Worm (Caenorhabditis elegans) whole organism, L2 larva: ENCODE measurements around the gene arrd-17.

ENCODE experiments used
- C34F6.9 ChIP-seq: fragments of 150-350 bp; optimal IDR thresholded peaks from 2 replicates; lab custom pipeline; 2014; ENCODE audit warnings: missing biosample characterization, missing genetic modification characterization
- F13H6.1 ChIP-seq: sonication (generic microtip); optimal IDR thresholded peaks from 2 replicates; lab custom pipeline; 2016; ENCODE audit warnings: missing genetic modification characterization, missing compliant biosample characterization
- R02D3.7 ChIP-seq: fragments of 150-350 bp; optimal IDR thresholded peaks from 2 replicates; lab custom pipeline; 2014; ENCODE audit warnings: missing biosample characterization, missing genetic modification characterization
- Y55F3AM.14 ChIP-seq: fragments of 200-800 bp; sonication (Bioruptor generic); optimal IDR thresholded peaks from 2 replicates; lab custom pipeline; 2018; ENCODE audit warnings: mild to moderate bottlenecking, missing genetic modification characterization, missing compliant biosample characterization
- ZK546.5 ChIP-seq: sonication (generic microtip); optimal IDR thresholded peaks from 2 replicates; lab custom pipeline; 2017; ENCODE audit warnings: missing biosample characterization, missing genetic modification characterization
- alr-1 ChIP-seq: fragments of 150-350 bp; optimal IDR thresholded peaks from 2 replicates; lab custom pipeline; 2014; ENCODE audit warnings: missing biosample characterization, missing genetic modification characterization
- aly-2 ChIP-seq: fragments of 150-350 bp; optimal IDR thresholded peaks from 2 replicates; lab custom pipeline; 2014; ENCODE audit warnings: missing biosample characterization, missing genetic modification characterization
- ama-1 ChIP-seq: fragments of 150-350 bp; optimal IDR thresholded peaks from 2 replicates; lab custom pipeline; 2018; ENCODE audit warnings: inconsistent platforms
- blmp-1 ChIP-seq: sonication (generic microtip); optimal IDR thresholded peaks from 2 replicates; lab custom pipeline; 2017; ENCODE audit warnings: missing genetic modification characterization, mild to moderate bottlenecking, missing compliant biosample characterization, antibody characterized with exemption, moderate library complexity; ENCODE audit not compliant: insufficient read depth
- ceh-16 ChIP-seq: fragments of 150-350 bp; optimal IDR thresholded peaks from 2 replicates; lab custom pipeline; 2014; ENCODE audit warnings: missing biosample characterization, missing genetic modification characterization
- ceh-82 ChIP-seq: fragments of 150-350 bp; optimal IDR thresholded peaks from 2 replicates; lab custom pipeline; 2014; ENCODE audit warnings: missing biosample characterization, missing genetic modification characterization
- crh-2 ChIP-seq: sonication (generic microtip); optimal IDR thresholded peaks from 2 replicates; lab custom pipeline; 2017; ENCODE audit warnings: missing biosample characterization, missing genetic modification characterization
- dmd-4 ChIP-seq: sonication (generic microtip); optimal IDR thresholded peaks from 2 replicates; lab custom pipeline; 2017; ENCODE audit warnings: missing biosample characterization, missing genetic modification characterization
- egl-27 ChIP-seq: sonication (generic microtip); optimal IDR thresholded peaks from 3 replicates; lab custom pipeline; 2017; ENCODE audit warnings: missing biosample characterization, missing genetic modification reagents, missing genetic modification characterization
- elt-3 ChIP-seq: sonication (generic microtip); optimal IDR thresholded peaks from 2 replicates; lab custom pipeline; 2017; ENCODE audit warnings: missing biosample characterization, missing genetic modification characterization
- fos-1 ChIP-seq: fragments of 150-350 bp; optimal IDR thresholded peaks from 2 replicates; lab custom pipeline; 2014; ENCODE audit warnings: missing biosample characterization, missing genetic modification characterization
- gmeb-1 ChIP-seq: fragments of 150-350 bp; optimal IDR thresholded peaks from 2 replicates; lab custom pipeline; 2014; ENCODE audit warnings: missing biosample characterization, missing genetic modification characterization
- lin-11 ChIP-seq: fragments of 150-350 bp; sonication (generic microtip); optimal IDR thresholded peaks from 2 replicates; lab custom pipeline; 2014; ENCODE audit warnings: missing biosample characterization, missing genetic modification characterization, inconsistent platforms, mixed read lengths
- lin-13 ChIP-seq: fragments of 150-350 bp; optimal IDR thresholded peaks from 2 replicates; lab custom pipeline; 2014; ENCODE audit warnings: missing biosample characterization, missing genetic modification reagents, missing genetic modification characterization
- lin-39 ChIP-seq: fragments of 150-350 bp; optimal IDR thresholded peaks from 2 replicates; lab custom pipeline; 2014; ENCODE audit warnings: missing biosample characterization, missing genetic modification reagents, missing genetic modification characterization
- lsy-2 ChIP-seq, 2 experiments: fragments of 150-350 bp in 1 of 2; sonication (generic microtip) in 1 of 2; optimal IDR thresholded peaks; 2 replicates each; lab custom pipeline; 2014 to 2017; ENCODE audit warnings: missing biosample characterization in 2 of 2, missing genetic modification characterization in 2 of 2
- mbf-1 ChIP-seq: sonication (generic microtip); optimal IDR thresholded peaks from 2 replicates; lab custom pipeline; 2017; ENCODE audit warnings: missing biosample characterization, missing genetic modification characterization
- mdl-1 ChIP-seq, 2 experiments: fragments of 150-350 bp in 1 of 2; sonication (generic microtip) in 1 of 2; optimal IDR thresholded peaks; 2 replicates each; lab custom pipeline; 2017; ENCODE audit warnings: missing biosample characterization in 2 of 2, missing genetic modification characterization in 2 of 2
- nhr-10 ChIP-seq: sonication (generic microtip); optimal IDR thresholded peaks from 2 replicates; lab custom pipeline; 2017; ENCODE audit warnings: missing biosample characterization, missing genetic modification characterization
- nhr-11 ChIP-seq: fragments of 150-350 bp; optimal IDR thresholded peaks from 2 replicates; lab custom pipeline; 2014; ENCODE audit warnings: missing biosample characterization, missing genetic modification characterization
- nhr-12 ChIP-seq: fragments of 150-350 bp; optimal IDR thresholded peaks from 2 replicates; lab custom pipeline; 2014; ENCODE audit warnings: missing biosample characterization, missing genetic modification characterization
- nhr-129 ChIP-seq: fragments of 150-350 bp; optimal IDR thresholded peaks from 2 replicates; lab custom pipeline; 2014; ENCODE audit warnings: missing biosample characterization, missing genetic modification characterization
- nhr-23 ChIP-seq: fragments of 150-350 bp; optimal IDR thresholded peaks from 2 replicates; lab custom pipeline; 2014; ENCODE audit warnings: missing biosample characterization, missing genetic modification reagents, missing genetic modification characterization
- nhr-237 ChIP-seq: fragments of 150-350 bp; optimal IDR thresholded peaks from 2 replicates; lab custom pipeline; 2014; ENCODE audit warnings: missing biosample characterization, missing genetic modification characterization
- nhr-6 ChIP-seq: fragments of 150-350 bp; optimal IDR thresholded peaks from 2 replicates; lab custom pipeline; 2014; ENCODE audit warnings: missing biosample characterization, missing genetic modification characterization
- nhr-77 ChIP-seq: fragments of 150-350 bp; optimal IDR thresholded peaks from 2 replicates; lab custom pipeline; 2014; ENCODE audit warnings: missing biosample characterization, missing genetic modification characterization
- peb-1 ChIP-seq: fragments of 150-350 bp; optimal IDR thresholded peaks from 2 replicates; lab custom pipeline; 2014; ENCODE audit warnings: missing biosample characterization, missing genetic modification characterization
- sem-4 ChIP-seq: fragments of 150-350 bp; optimal IDR thresholded peaks from 2 replicates; lab custom pipeline; 2014; ENCODE audit warnings: missing biosample characterization, missing genetic modification reagents, missing genetic modification characterization
- skn-1 ChIP-seq: sonication (generic microtip); optimal IDR thresholded peaks from 2 replicates; lab custom pipeline; 2017; ENCODE audit warnings: missing biosample characterization, missing genetic modification characterization
- sma-9 ChIP-seq, 2 experiments: fragments of 150-350 bp in 1 of 2; sonication (generic microtip) in 1 of 2; optimal IDR thresholded peaks; 2 replicates each; lab custom pipeline; 2014 to 2016; ENCODE audit warnings: missing genetic modification characterization in 2 of 2, mild to moderate bottlenecking in 1 of 2, missing biosample characterization in 1 of 2, missing compliant biosample characterization in 1 of 2, missing genetic modification reagents in 1 of 2, moderate library complexity in 1 of 2
- unc-55 ChIP-seq: fragments of 150-350 bp; sonication (generic microtip); optimal IDR thresholded peaks from 3 replicates; lab custom pipeline; 2014; ENCODE audit warnings: missing biosample characterization, missing genetic modification reagents, missing genetic modification characterization
- zag-1 ChIP-seq: fragments of 150-350 bp; optimal IDR thresholded peaks from 2 replicates; lab custom pipeline; 2014; ENCODE audit warnings: missing biosample characterization, missing genetic modification characterization
- ztf-1 ChIP-seq: fragments of 200-800 bp; sonication (Bioruptor generic); conservative IDR thresholded peaks from 2 replicates; pipeline ENCODE4 v1.3.6; 2022; ENCODE audit warnings: missing genetic modification characterization, missing compliant biosample characterization
- ztf-11 ChIP-seq: sonication (generic microtip); optimal IDR thresholded peaks from 2 replicates; lab custom pipeline; 2017; ENCODE audit warnings: missing biosample characterization, missing genetic modification characterization
- ztf-4 ChIP-seq: fragments of 150-350 bp; optimal IDR thresholded peaks from 2 replicates; lab custom pipeline; 2014; ENCODE audit warnings: missing biosample characterization, missing genetic modification characterization

Gene arrd-17

ce11 chrIII:13615530-13615929, 15.1 kb downstream of the arrd-17 start:
- TF ChIP-seq lsy-2 (tag; optimal IDR thresholded peaks at IDR 0.05; lab: Kevin White, UChicago): no peak
- no peak for TF ChIP-seq crh-2 (tag; lab: Kevin White, UChicago)
- no peak for TF ChIP-seq nhr-77
- no peak for TF ChIP-seq unc-55 (GFP tag; lab: Kevin White, UChicago)
- TF ChIP-seq nhr-10 (tag; lab: Kevin White, UChicago): no peak
- no peak for TF ChIP-seq ztf-11 (tag; lab: Kevin White, UChicago)
- TF ChIP-seq elt-3: no peak
- no peak for TF ChIP-seq blmp-1 (tag; lab: Kevin White, UChicago)
- no peak for TF ChIP-seq nhr-237
- TF ChIP-seq fos-1: no peak
- TF ChIP-seq ztf-4: no peak
- no peak for TF ChIP-seq skn-1 (tag; lab: Kevin White, UChicago)

DNA sequence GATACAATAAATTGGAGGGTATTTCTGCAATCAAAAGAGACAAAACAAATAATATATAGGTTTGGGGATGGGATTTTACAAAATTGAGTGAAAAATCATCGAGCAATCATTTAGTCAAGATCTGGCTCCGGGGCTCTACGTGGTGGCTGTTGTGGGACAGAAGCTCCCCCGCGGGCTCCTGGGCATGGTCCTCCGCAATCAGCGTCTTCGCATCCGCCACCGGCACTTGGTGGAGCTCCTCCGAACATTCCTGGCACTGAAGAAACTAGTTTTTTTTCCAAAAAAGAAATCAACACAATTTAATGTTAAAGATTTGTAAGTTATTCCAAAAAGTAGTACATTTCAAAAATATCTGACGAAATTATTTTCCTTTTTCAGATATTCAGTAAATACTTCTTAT, 15.9 kb downstream of the arrd-17 start:
- TF ChIP-seq egl-27 (tag; lab: Kevin White, UChicago) (no peak), alr-1 (no peak), crh-2 (tag; lab: Kevin White, UChicago) (no peak), dmd-4 (tag; lab: Kevin White, UChicago) (no peak), sem-4 (tag; lab: Kevin White, UChicago) (no peak), unc-55 (GFP tag; lab: Kevin White, UChicago) (no peak), ztf-11 (tag; lab: Kevin White, UChicago) (no peak), F13H6.1 (no peak), blmp-1 (tag; lab: Kevin White, UChicago) (no peak), lin-13 (GFP tag; lab: Kevin White, UChicago) (no peak), Y55F3AM.14 (GFP tag; lab: Kevin White, UChicago) (no peak), ama-1 (lab: Kevin White, UChicago) (no peak), skn-1 (tag; lab: Kevin White, UChicago) (no peak), fos-1 (no peak), R02D3.7 (tag; lab: Kevin White, UChicago) (no peak), zag-1 (tag; lab: Kevin White, UChicago) (no peak), nhr-10 (tag; lab: Kevin White, UChicago) (no peak), nhr-129 (tag; lab: Kevin White, UChicago) (no peak), nhr-23 (tag; lab: Kevin White, UChicago) (no peak)

DNA sequence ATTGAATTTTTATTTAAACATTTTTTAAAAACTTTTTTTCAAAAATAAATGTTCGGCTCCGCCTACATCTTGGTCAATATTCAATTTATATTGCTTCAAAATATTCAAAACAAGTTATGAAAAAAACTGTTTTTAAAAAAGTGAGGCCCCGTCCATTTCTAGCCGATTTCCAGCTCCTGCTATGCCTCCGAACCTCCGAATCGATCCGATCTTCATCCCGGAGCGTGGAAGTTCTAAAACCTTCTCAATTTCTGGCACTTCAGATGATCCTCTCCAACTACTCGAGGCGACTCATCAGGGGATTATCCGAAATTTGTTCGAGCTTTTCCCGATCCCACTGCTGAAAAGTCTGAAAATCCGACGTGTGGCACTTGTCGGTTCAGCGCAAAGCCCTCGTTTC, 16.4 kb downstream of the arrd-17 start:
- TF ChIP-seq aly-2 (tag; lab: Kevin White, UChicago) (no peak), R02D3.7 (tag; lab: Kevin White, UChicago) (no peak), gmeb-1 (tag; lab: Kevin White, UChicago) (no peak), C34F6.9 (tag; lab: Kevin White, UChicago) (no peak)

- TF ChIP-seq crh-2 (tag; lab: Kevin White, UChicago) (peak; percentile 77), lin-11 (no peak), F13H6.1 (peak; percentile 40), sma-9 (GFP tag; optimal IDR thresholded peaks at IDR 0.05; lab: Kevin White, UChicago) (peak; percentile 40), sma-9 (tag; optimal IDR thresholded peaks at IDR 0.05; lab: Kevin White, UChicago) (no peak), ztf-4 (no peak), nhr-6 (tag; lab: Kevin White, UChicago) (no peak), lin-13 (GFP tag; lab: Kevin White, UChicago) (no peak), gmeb-1 (tag; lab: Kevin White, UChicago) (peak; percentile 46), fos-1 (peak; percentile 96), nhr-10 (tag; lab: Kevin White, UChicago) (no peak)
- TF ChIP-seq, all 48 proteins: peak for 5
Measured at ce11 chrIII:13607833-13608232, 22.8 kb downstream of the arrd-17 start, which contains the start of gene shpk-1. shpk-1 (plus strand) TSS chrIII:13608020.

ce11 chrIII:13606865-13607264, 23.7 kb downstream of the arrd-17 start:
- TF ChIP-seq nhr-11 (tag; lab: Kevin White, UChicago) (no peak), fos-1 (peak; percentile 51)
- TF ChIP-seq, all 48 proteins: peak for 1

ce11 chrIII:13606016-13606530, 24.5 kb downstream of the arrd-17 start, which contains the start of gene act-5:
act-5 (minus strand) TSS chrIII:13606066.
- TF ChIP-seq Y55F3AM.14 (GFP tag; lab: Kevin White, UChicago) (no peak), lsy-2 (tag; optimal IDR thresholded peaks at IDR 0.05; lab: Kevin White, UChicago) (no peak), ztf-11 (tag; lab: Kevin White, UChicago) (no peak), mbf-1 (tag; lab: Kevin White, UChicago) (no peak), nhr-77 (no peak), lin-39 (tag; lab: Kevin White, UChicago) (no peak), elt-3 (no peak), alr-1 (no peak), mdl-1 (tag; optimal IDR thresholded peaks at IDR 0.05; lab: Kevin White, UChicago) (no peak), nhr-237 (no peak), ZK546.5 (tag; lab: Kevin White, UChicago) (no peak), sma-9 (GFP tag; optimal IDR thresholded peaks at IDR 0.05; lab: Kevin White, UChicago) (peak; percentile 71), sma-9 (tag; optimal IDR thresholded peaks at IDR 0.05; lab: Kevin White, UChicago) (no peak), ztf-1 (no peak), peb-1 (tag; lab: Kevin White, UChicago) (no peak), lin-11 (no peak), nhr-12 (no peak), C34F6.9 (tag; lab: Kevin White, UChicago) (no peak), ceh-16 (tag; lab: Kevin White, UChicago) (no peak), ceh-82 (no peak), nhr-10 (tag; lab: Kevin White, UChicago) (no peak), zag-1 (tag; lab: Kevin White, UChicago) (no peak)
